Worm (Caenorhabditis elegans) whole organism, young adult: ENCODE results near the gene F14F3.5.

ENCODE experiments used
- F10E7.11 ChIP-seq: sonication (generic microtip); optimal IDR thresholded peaks from 2 replicates; lab custom pipeline; 2017; ENCODE audit warnings: mild to moderate bottlenecking, missing genetic modification characterization, moderate library complexity, missing compliant biosample characterization
- F49E8.2 ChIP-seq: sonication (generic microtip); optimal IDR thresholded peaks from 3 replicates; lab custom pipeline; 2017; ENCODE audit warnings: missing genetic modification characterization, mild to moderate bottlenecking, missing compliant biosample characterization, antibody characterized with exemption, moderate library complexity; ENCODE audit not compliant: insufficient read depth
- lin-40 ChIP-seq: sonication (generic microtip); optimal IDR thresholded peaks from 2 replicates; lab custom pipeline; 2016; ENCODE audit warnings: missing genetic modification characterization, mild to moderate bottlenecking, missing compliant biosample characterization, missing genotype, missing genetic modification reagents
- snpc-4 ChIP-seq, 5 experiments: fragments of 150-350 bp in 1 of 5; sonication (generic microtip) in 4 of 5; optimal IDR thresholded peaks; 2 replicates each; lab custom pipeline; 2014 to 2018; ENCODE audit warnings: missing genetic modification characterization in 5 of 5, missing biosample characterization in 3 of 5, antibody characterized with exemption in 2 of 5, mild to moderate bottlenecking in 2 of 5, missing compliant biosample characterization in 2 of 5, missing genotype in 2 of 5, moderate library complexity in 2 of 5, missing genetic modification reagents in 1 of 5

- TF ChIP-seq F49E8.2 (tag; lab: Kevin White, UChicago) (no peak), lin-40 (tag; lab: Kevin White, UChicago) (no peak), F10E7.11 (tag; lab: Kevin White, UChicago) (no peak), snpc-4 (GFP tag; optimal IDR thresholded peaks at IDR 0.05; lab: Kevin White, UChicago) (no peak), snpc-4 (tag; optimal IDR thresholded peaks at IDR 0.05; lab: Kevin White, UChicago) (no peak)
These were observed 7.7 kb downstream of the F14F3.5 start, which contains the start of gene F14F3.4 for ce11 chrX:10521313-10521712.
